Fruit fly (Drosophila melanogaster): ENCODE results near the gene rdgA.
A peak's percentile ranks its signal among the peaks of the same experiment; 100 is the strongest.

The rdgA gene

dm6 chrX:8891565-8892276, 15.1 kb upstream of the rdgA start (continued):
- no peak for TF ChIP-seq Doc3 (GFP tag; IDR thresholded peaks at IDR 0.05; ENCODE audit: partially characterized antibody)
- no peak; the same call in 2 of the 3 replicates for TF ChIP-seq CG11093 (GFP tag; IDR thresholded peaks at IDR 0.05)
- TF ChIP-seq Aef1 (GFP tag; IDR thresholded peaks at IDR 0.05), result peak; percentile 79
- no peak for TF ChIP-seq NK7.1 (GFP tag; optimal IDR thresholded peaks at IDR 0.05)
- TF ChIP-seq corto (GFP tag; optimal IDR thresholded peaks at IDR 0.05), result no peak
- TF ChIP-seq pan (optimal IDR thresholded peaks at IDR 0.05), result no peak
- peak in 1 of 2 experiments; percentile 71 for TF ChIP-seq pan (GFP tag; optimal IDR thresholded peaks at IDR 0.05 in 1 of 2, IDR thresholded peaks at IDR 0.05 in 1 of 2)
- peak; percentile 41 for TF ChIP-seq CG12071 (GFP tag; optimal IDR thresholded peaks at IDR 0.05)
- TF ChIP-seq wdn (GFP tag; IDR thresholded peaks at IDR 0.05), result no peak
- TF ChIP-seq CG42726 (GFP tag; IDR thresholded peaks at IDR 0.05; ENCODE audit: partially characterized antibody), result no peak
- no peak for TF ChIP-seq br (optimal IDR thresholded peaks at IDR 0.05)
- no peak for TF ChIP-seq pb (GFP tag; optimal IDR thresholded peaks at IDR 0.05)
- TF ChIP-seq crol (GFP tag; IDR thresholded peaks at IDR 0.05), result peak; percentile 37; the same call in 1 of the 2 replicates
- TF ChIP-seq trh (GFP tag; optimal IDR thresholded peaks at IDR 0.05), result peak; percentile 11
- TF ChIP-seq hth (optimal IDR thresholded peaks at IDR 0.05), result no peak
- TF ChIP-seq vvl (GFP tag; IDR thresholded peaks at IDR 0.05), result peak; percentile 90
- TF ChIP-seq HLH3B (GFP tag; IDR thresholded peaks at IDR 0.05), result peak; percentile 77
- peak; percentile 15 for TF ChIP-seq CG6254 (GFP tag; optimal IDR thresholded peaks at IDR 0.05)
- peak; percentile 73 for TF ChIP-seq CG14441 (GFP tag; IDR thresholded peaks at IDR 0.05)
- TF ChIP-seq CG1603 (tag; optimal IDR thresholded peaks at IDR 0.05), result peak; percentile 67
- peak; percentile 81 for TF ChIP-seq Ptx1 (GFP tag; IDR thresholded peaks at IDR 0.05)
- TF ChIP-seq slp2 (GFP tag; optimal IDR thresholded peaks at IDR 0.05), result peak; percentile 43
- TF ChIP-seq CG14667 (GFP tag; IDR thresholded peaks at IDR 0.05), result peak; percentile 62
- peak; percentile 49 for TF ChIP-seq CG18599 (GFP tag; optimal IDR thresholded peaks at IDR 0.05)
- peak; percentile 35 for TF ChIP-seq CHES-1-like (GFP tag; optimal IDR thresholded peaks at IDR 0.05)
- peak; percentile 67 for TF ChIP-seq CG10274 (GFP tag; optimal IDR thresholded peaks at IDR 0.05)
- TF ChIP-seq CG5245 (GFP tag; optimal IDR thresholded peaks at IDR 0.05), result peak; percentile 41
- no peak for TF ChIP-seq Hey (tag; optimal IDR thresholded peaks at IDR 0.05)
- TF ChIP-seq CG14860 (GFP tag; IDR thresholded peaks at IDR 0.05; ENCODE audit: partially characterized antibody), result no peak
- no peak for TF ChIP-seq hkb (optimal IDR thresholded peaks at IDR 0.05)
- peak; percentile 82 for TF ChIP-seq hkb (GFP tag; IDR thresholded peaks at IDR 0.05)
- TF ChIP-seq seq (GFP tag; IDR thresholded peaks at IDR 0.05), result peak; percentile 65
- TF ChIP-seq ci (GFP tag; IDR thresholded peaks at IDR 0.05), result peak; percentile 79
- TF ChIP-seq CG10431 (GFP tag; optimal IDR thresholded peaks at IDR 0.05), result peak; percentile 31
- peak; percentile 86 for TF ChIP-seq dmrt99B (tag; optimal IDR thresholded peaks at IDR 0.05)
- TF ChIP-seq CG8388 (GFP tag; optimal IDR thresholded peaks at IDR 0.05), result peak; percentile 69
- no peak for TF ChIP-seq sug (tag; optimal IDR thresholded peaks at IDR 0.05)
- TF ChIP-seq CG13894 (tag; optimal IDR thresholded peaks at IDR 0.05), result no peak
- TF ChIP-seq CG31388 (GFP tag; optimal IDR thresholded peaks at IDR 0.05), result peak; percentile 6
- TF ChIP-seq bbx (GFP tag; IDR thresholded peaks at IDR 0.05; ENCODE audit: partially characterized antibody), result no peak
- peak; percentile 68 for TF ChIP-seq CG12155 (GFP tag; optimal IDR thresholded peaks at IDR 0.05)
- TF ChIP-seq CG6765 (GFP tag; optimal IDR thresholded peaks at IDR 0.05), result peak; percentile 47
- no peak for TF ChIP-seq CG30020 (tag; optimal IDR thresholded peaks at IDR 0.05)
- TF ChIP-seq shn (GFP tag; optimal IDR thresholded peaks at IDR 0.05), result peak; percentile 23
- TF ChIP-seq gcm2 (GFP tag; optimal IDR thresholded peaks at IDR 0.05), result peak; percentile 5
- TF ChIP-seq NC2β (GFP tag; optimal IDR thresholded peaks at IDR 0.05), result peak; percentile 17
- TF ChIP-seq CG18476 (GFP tag; optimal IDR thresholded peaks at IDR 0.05), result peak; percentile 63
- peak; percentile 33 for TF ChIP-seq unc-4 (GFP tag; IDR thresholded peaks at IDR 0.05; ENCODE audit: partially characterized antibody)
- peak; percentile 5 for TF ChIP-seq CG7987 (GFP tag; optimal IDR thresholded peaks at IDR 0.05)
- TF ChIP-seq CG33213 (GFP tag; optimal IDR thresholded peaks at IDR 0.05), result no peak
- no peak for TF ChIP-seq sd (tag; optimal IDR thresholded peaks at IDR 0.05)

Data from whole organism, embryonic.